Worm (Caenorhabditis elegans) whole organism, mixed stage, embryonic: Measurements from ENCODE around the gene ccch-1.

ENCODE experiments used
- blmp-1 ChIP-seq: fragments of 150-350 bp; optimal IDR thresholded peaks from 2 replicates; lab custom pipeline; 2014; ENCODE audit warnings: missing biosample characterization, missing genetic modification characterization
- ces-1 ChIP-seq: fragments of 150-350 bp; optimal IDR thresholded peaks from 2 replicates; lab custom pipeline; 2014; ENCODE audit warnings: missing biosample characterization, missing genetic modification reagents, missing genetic modification characterization
- drap-1 ChIP-seq: fragments of 200-800 bp; sonication (Bioruptor generic); optimal IDR thresholded peaks from 3 replicates; lab custom pipeline; 2018; ENCODE audit warnings: mild to moderate bottlenecking, missing genetic modification characterization, missing compliant biosample characterization
- lsy-2 ChIP-seq: fragments of 150-350 bp; optimal IDR thresholded peaks from 2 replicates; lab custom pipeline; 2014; ENCODE audit warnings: missing biosample characterization, missing genetic modification characterization
- nhr-28 ChIP-seq: fragments of 150-350 bp; optimal IDR thresholded peaks from 2 replicates; lab custom pipeline; 2014; ENCODE audit warnings: missing biosample characterization, missing genetic modification characterization
- sptf-1 ChIP-seq: sonication (generic microtip); optimal IDR thresholded peaks from 2 replicates; lab custom pipeline; 2017; ENCODE audit warnings: mild to moderate bottlenecking, missing genetic modification characterization, moderate library complexity, missing compliant biosample characterization
- unc-120 ChIP-seq: sonication (generic microtip); optimal IDR thresholded peaks from 2 replicates; lab custom pipeline; 2017; ENCODE audit warnings: missing genetic modification characterization, missing compliant biosample characterization; ENCODE audit not compliant: poor library complexity, severe bottlenecking
- unc-62 ChIP-seq: fragments of 150-350 bp; optimal IDR thresholded peaks from 2 replicates; lab custom pipeline; 2014; ENCODE audit warnings: missing biosample characterization, missing genetic modification reagents, missing genetic modification characterization

- TF ChIP-seq unc-120 (tag; lab: Kevin White, UChicago), result no peak
- TF ChIP-seq sptf-1 (tag; lab: Kevin White, UChicago), result no peak
- TF ChIP-seq nhr-28 (tag; lab: Kevin White, UChicago), result no peak
- no peak for TF ChIP-seq drap-1 (GFP tag; lab: Kevin White, UChicago)
- TF ChIP-seq unc-62 (GFP tag; lab: Kevin White, UChicago), result no peak
- no peak for TF ChIP-seq ces-1 (GFP tag; lab: Kevin White, UChicago)
- no peak for TF ChIP-seq lsy-2 (tag; lab: Kevin White, UChicago)
- no peak for TF ChIP-seq blmp-1 (tag; lab: Kevin White, UChicago)
Measured at ce11 chrV:11589433-11589832, 61.8 kb downstream of the ccch-1 start, which contains the start of gene srx-82.
